Worm (Caenorhabditis elegans) whole organism, late embryonic: Measurements from ENCODE around the gene C04H5.1.
A peak's percentile ranks its signal among the peaks of the same experiment; 100 is the strongest.

Source experiments
- C38D4.7 ChIP-seq: fragments of 200-800 bp; sonication (Bioruptor generic); optimal IDR thresholded peaks from 2 replicates; lab custom pipeline; 2018; ENCODE audit warnings: mild to moderate bottlenecking, missing genetic modification characterization, moderate library complexity, missing compliant biosample characterization
- K02D7.2 ChIP-seq: sonication (generic microtip); optimal IDR thresholded peaks from 2 replicates; lab custom pipeline; 2017; ENCODE audit warnings: mild to moderate bottlenecking, missing genetic modification characterization, missing compliant biosample characterization
- Y22D7AL.16 ChIP-seq: sonication (generic microtip); optimal IDR thresholded peaks from 2 replicates; lab custom pipeline; 2016; ENCODE audit warnings: missing genetic modification characterization, missing compliant biosample characterization
- ceh-2 ChIP-seq: sonication (generic microtip); optimal IDR thresholded peaks from 2 replicates; lab custom pipeline; 2016; ENCODE audit warnings: missing genotype, missing genetic modification characterization, missing compliant biosample characterization
- ceh-22 ChIP-seq: sonication (generic microtip); optimal IDR thresholded peaks from 2 replicates; lab custom pipeline; 2017; ENCODE audit warnings: missing biosample characterization, missing genetic modification characterization
- ceh-24 ChIP-seq: sonication (generic microtip); optimal IDR thresholded peaks from 2 replicates; lab custom pipeline; 2016; ENCODE audit warnings: mild to moderate bottlenecking, missing genetic modification characterization, missing compliant biosample characterization
- ceh-30 ChIP-seq: fragments of 150-350 bp; optimal IDR thresholded peaks from 2 replicates; lab custom pipeline; 2014; ENCODE audit warnings: missing biosample characterization, missing genetic modification characterization
- ceh-31 ChIP-seq: sonication (generic microtip); optimal IDR thresholded peaks from 2 replicates; lab custom pipeline; 2016; ENCODE audit warnings: missing genetic modification characterization, missing compliant biosample characterization
- ceh-34 ChIP-seq: sonication (generic microtip); optimal IDR thresholded peaks from 2 replicates; lab custom pipeline; 2016; ENCODE audit warnings: mild to moderate bottlenecking, missing genetic modification characterization, missing compliant biosample characterization
- ceh-45 ChIP-seq: fragments of 200-800 bp; sonication (Bioruptor generic); IDR thresholded peaks from 2 replicates; pipeline ENCODE4 v1.3.6; 2022; ENCODE audit warnings: missing genetic modification reagents, missing genetic modification characterization, missing compliant biosample characterization
- ceh-48 ChIP-seq: sonication (generic microtip); optimal IDR thresholded peaks from 2 replicates; lab custom pipeline; 2016; ENCODE audit warnings: missing genetic modification characterization, inconsistent platforms, missing compliant biosample characterization
- ceh-9 ChIP-seq: sonication (generic microtip); optimal IDR thresholded peaks from 2 replicates; lab custom pipeline; 2016; ENCODE audit warnings: mild to moderate bottlenecking, missing genetic modification characterization, inconsistent platforms, missing compliant biosample characterization
- dmd-4 ChIP-seq: sonication (generic microtip); optimal IDR thresholded peaks from 2 replicates; lab custom pipeline; 2016; ENCODE audit warnings: borderline replicate concordance, missing genetic modification characterization, missing compliant biosample characterization
- dve-1 ChIP-seq: sonication (generic microtip); optimal IDR thresholded peaks from 2 replicates; lab custom pipeline; 2017; ENCODE audit warnings: antibody characterized with exemption, mild to moderate bottlenecking, missing genetic modification characterization, missing compliant biosample characterization
- eyg-1 ChIP-seq: sonication (generic microtip); optimal IDR thresholded peaks from 2 replicates; lab custom pipeline; 2016; ENCODE audit warnings: missing genotype, missing genetic modification characterization, missing compliant biosample characterization
- fax-1 ChIP-seq: sonication (generic microtip); optimal IDR thresholded peaks from 2 replicates; lab custom pipeline; 2016; ENCODE audit warnings: missing genotype, missing genetic modification characterization, missing compliant biosample characterization
- fkh-10 ChIP-seq: fragments of 150-350 bp; optimal IDR thresholded peaks from 2 replicates; lab custom pipeline; 2014; ENCODE audit warnings: missing biosample characterization, missing genetic modification reagents, missing genetic modification characterization
- fkh-6 ChIP-seq: sonication (generic microtip); optimal IDR thresholded peaks from 2 replicates; lab custom pipeline; 2016; ENCODE audit warnings: missing genetic modification characterization, missing compliant biosample characterization
- gmeb-2 ChIP-seq: sonication (generic microtip); optimal IDR thresholded peaks from 2 replicates; lab custom pipeline; 2016; ENCODE audit warnings: missing genetic modification characterization, inconsistent platforms, missing compliant biosample characterization
- hlh-13 ChIP-seq: fragments of 200-800 bp; sonication (Bioruptor generic); optimal IDR thresholded peaks from 2 replicates; lab custom pipeline; 2018; ENCODE audit warnings: mild to moderate bottlenecking, missing genetic modification characterization, missing compliant biosample characterization
- hlh-15 ChIP-seq: sonication (generic microtip); optimal IDR thresholded peaks from 2 replicates; lab custom pipeline; 2016; ENCODE audit warnings: missing genetic modification characterization, missing compliant biosample characterization
- nhr-11 ChIP-seq: fragments of 150-350 bp; optimal IDR thresholded peaks from 2 replicates; lab custom pipeline; 2014; ENCODE audit warnings: missing biosample characterization, missing genetic modification characterization
- npax-4 ChIP-seq: sonication (generic microtip); optimal IDR thresholded peaks from 2 replicates; lab custom pipeline; 2016; ENCODE audit warnings: missing genetic modification characterization, missing compliant biosample characterization
- pag-3 ChIP-seq: sonication (generic microtip); optimal IDR thresholded peaks from 2 replicates; lab custom pipeline; 2016; ENCODE audit warnings: missing compliant biosample characterization, missing genetic modification characterization, borderline replicate concordance
- pax-1 ChIP-seq: fragments of 150-350 bp; optimal IDR thresholded peaks from 2 replicates; lab custom pipeline; 2014; ENCODE audit warnings: missing biosample characterization, missing genetic modification characterization
- pha-4 ChIP-seq: fragments of 150-350 bp; optimal IDR thresholded peaks from 2 replicates; lab custom pipeline; 2018; ENCODE audit warnings: missing biosample characterization, missing genetic modification reagents, missing genetic modification characterization
- sox-4 ChIP-seq: sonication (generic microtip); optimal IDR thresholded peaks from 2 replicates; lab custom pipeline; 2017; ENCODE audit warnings: mild to moderate bottlenecking, missing genetic modification characterization, inconsistent platforms, missing compliant biosample characterization
- tbx-7 ChIP-seq: sonication (generic microtip); optimal IDR thresholded peaks from 2 replicates; lab custom pipeline; 2016; ENCODE audit warnings: missing genotype, missing genetic modification characterization, missing compliant biosample characterization
- ttx-3 ChIP-seq: sonication (generic microtip); optimal IDR thresholded peaks from 2 replicates; lab custom pipeline; 2016; ENCODE audit warnings: missing genetic modification reagents, missing genetic modification characterization, missing compliant biosample characterization
- unc-3 ChIP-seq, 2 experiments: fragments of 200-800 bp in 1 of 2; sonication (Bioruptor generic) in 1 of 2; sonication (generic microtip) in 1 of 2; conservative IDR thresholded peaks in 1 of 2; optimal IDR thresholded peaks in 1 of 2; 2 replicates each; pipeline versions ENCODE4 v1.3.6 to Lab custom; 2016 to 2022; ENCODE audit warnings: missing compliant biosample characterization in 2 of 2, missing genetic modification characterization in 2 of 2, missing genetic modification reagents in 1 of 2
- unc-42 ChIP-seq: sonication (generic microtip); optimal IDR thresholded peaks from 2 replicates; lab custom pipeline; 2016; ENCODE audit warnings: missing genotype, missing genetic modification characterization, missing compliant biosample characterization
- unc-55 ChIP-seq: sonication (generic microtip); optimal IDR thresholded peaks from 2 replicates; lab custom pipeline; 2017; ENCODE audit warnings: missing biosample characterization, missing genetic modification reagents, missing genetic modification characterization

Gene C04H5.1

ce11 chrII:14569322-14569721 lies 35.2 kb downstream of the C04H5.1 start:
- no peak for TF ChIP-seq npax-4 (tag; lab: Kevin White, UChicago)
- TF ChIP-seq fkh-10 (GFP tag; lab: Kevin White, UChicago), result peak; percentile 34
- no peak for TF ChIP-seq dmd-4 (tag; lab: Kevin White, UChicago)
- TF ChIP-seq pha-4 (tag; lab: Kevin White, UChicago), result no peak
- peak; percentile 54 for TF ChIP-seq ceh-31
- TF ChIP-seq unc-42 (tag; lab: Kevin White, UChicago), result peak; percentile 86

DNA sequence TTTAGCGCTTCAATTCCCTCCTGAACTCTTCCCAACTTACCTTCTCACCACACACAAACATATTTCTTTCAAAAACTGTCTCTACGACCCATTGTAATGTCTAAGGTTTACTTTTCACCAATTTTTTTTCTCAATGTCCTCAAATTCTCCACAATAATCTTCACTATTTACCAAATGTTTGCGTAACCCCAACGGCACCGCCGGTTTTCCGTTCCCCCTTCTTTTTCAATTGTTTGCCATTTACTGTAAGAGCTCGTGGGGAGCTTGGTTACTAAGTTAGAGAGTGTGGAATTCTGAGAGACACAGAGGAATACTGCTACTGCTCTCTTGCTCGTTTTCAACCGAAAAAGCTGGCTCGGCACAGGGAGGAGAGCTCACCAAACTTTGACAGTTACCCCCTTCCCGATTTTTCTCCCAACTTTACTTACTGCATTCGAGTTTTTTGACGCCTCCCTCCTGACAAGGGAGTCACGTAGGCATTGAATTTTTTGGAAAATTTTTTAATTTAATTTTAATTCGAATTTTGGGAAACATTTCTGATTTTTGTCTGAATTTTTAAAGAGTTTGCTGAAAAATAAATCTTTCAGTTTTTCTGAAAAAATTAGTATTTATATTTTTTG lies 36.6 kb downstream of the C04H5.1 start:
- TF ChIP-seq hlh-13 (GFP tag; lab: Kevin White, UChicago) (no peak), ceh-30 (no peak), dve-1 (no peak), Y22D7AL.16 (tag; lab: Kevin White, UChicago) (no peak), ceh-2 (no peak), ceh-45 (GFP tag; lab: Robert Waterston, UW) (no peak), sox-4 (no peak), eyg-1 (tag; lab: Kevin White, UChicago) (no peak), npax-4 (tag; lab: Kevin White, UChicago) (no peak), fkh-6 (no peak), tbx-7 (tag; lab: Kevin White, UChicago) (no peak), pax-1 (no peak)

ce11 chrII:14573315-14573714 lies 39.2 kb downstream of the C04H5.1 start, which contains the start of gene madf-5:
Gene madf-5 (plus strand): TSS chrII:14573615.
- no peak for TF ChIP-seq ceh-9
- no peak for TF ChIP-seq unc-3 (GFP tag; conservative IDR thresholded peaks at IDR 0.05; lab: Robert Waterston, UW)
- TF ChIP-seq unc-3 (tag; optimal IDR thresholded peaks at IDR 0.05; lab: Kevin White, UChicago), result no peak
- TF ChIP-seq, all 69 proteins: peak for 0

ce11 chrII:14574790-14575189 lies 40.7 kb downstream of the C04H5.1 start:
- TF ChIP-seq ceh-24 (tag; lab: Kevin White, UChicago), result no peak
- no peak for TF ChIP-seq K02D7.2 (tag; lab: Kevin White, UChicago)
- no peak for TF ChIP-seq tbx-7 (tag; lab: Kevin White, UChicago)
- TF ChIP-seq hlh-15 (tag; lab: Kevin White, UChicago), result no peak
- no peak for TF ChIP-seq ceh-22
- no peak for TF ChIP-seq ceh-34 (tag; lab: Kevin White, UChicago)
- no peak for TF ChIP-seq fkh-6
- no peak for TF ChIP-seq ttx-3 (tag; lab: Kevin White, UChicago)

DNA sequence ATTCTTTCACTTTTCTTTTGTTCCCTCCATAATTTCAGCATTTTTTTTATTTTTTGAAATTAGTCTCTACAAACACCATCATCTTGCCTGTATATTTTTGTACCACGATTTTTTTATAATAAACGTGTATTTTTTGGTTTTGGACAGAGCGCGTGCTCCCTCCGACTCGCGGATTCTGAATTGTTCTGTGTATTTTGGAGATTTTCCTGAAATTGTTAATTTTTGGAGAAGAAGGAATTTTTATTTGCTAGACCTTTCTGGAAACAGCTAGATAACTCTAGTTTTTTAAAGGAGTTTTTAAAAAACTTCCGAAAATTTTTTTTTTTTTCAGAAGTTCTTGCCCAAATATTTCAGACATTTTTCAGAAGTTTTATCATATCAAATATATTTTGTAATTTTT lies 42.3 kb downstream of the C04H5.1 start, which contains the start of gene C01G12.13:
Gene C01G12.13 (plus strand): TSS at position 301 of the 400 bp plus-strand sequence.
- TF ChIP-seq fax-1 (no peak), ceh-34 (tag; lab: Kevin White, UChicago) (no peak), pag-3 (tag; lab: Kevin White, UChicago) (no peak), fkh-6 (no peak), ceh-31 (no peak), hlh-13 (GFP tag; lab: Kevin White, UChicago) (no peak), gmeb-2 (tag; lab: Kevin White, UChicago) (no peak), hlh-15 (tag; lab: Kevin White, UChicago) (no peak), unc-55 (GFP tag; lab: Kevin White, UChicago) (no peak)

DNA sequence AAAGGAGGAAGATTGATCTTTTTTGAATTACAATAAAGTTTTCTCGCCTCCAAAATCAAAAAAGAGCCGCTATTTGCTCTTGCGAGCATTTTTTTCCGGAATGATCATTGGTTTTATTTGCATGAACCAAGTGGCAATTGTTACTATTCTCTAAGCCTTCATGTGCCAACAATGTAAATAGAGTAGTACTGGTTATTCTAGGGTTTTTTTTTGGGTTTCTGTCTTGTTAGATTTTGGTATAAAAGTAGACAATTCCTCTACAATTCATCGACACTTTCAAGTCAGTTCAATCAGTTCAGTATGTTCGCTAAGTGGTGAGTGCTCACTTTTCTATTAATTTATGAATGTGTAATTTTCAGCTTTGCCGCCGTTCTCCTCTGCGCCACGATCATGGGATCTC lies 43.9 kb downstream of the C04H5.1 start, which contains the start of gene nspb-7:
Gene nspb-7 (plus strand): TSS at position 301 of the 400 bp plus-strand sequence.
- no peak for TF ChIP-seq nhr-11 (tag; lab: Kevin White, UChicago)
- TF ChIP-seq Y22D7AL.16 (tag; lab: Kevin White, UChicago), result no peak
- TF ChIP-seq C38D4.7 (GFP tag; lab: Kevin White, UChicago), result no peak
- TF ChIP-seq ceh-48 (tag; lab: Kevin White, UChicago), result no peak
- no peak for TF ChIP-seq pax-1
- TF ChIP-seq pha-4 (tag; lab: Kevin White, UChicago), result no peak
- TF ChIP-seq ceh-45 (GFP tag; lab: Robert Waterston, UW), result no peak
